Fruit fly (Drosophila melanogaster) whole organism, embryonic: ENCODE measurements around the gene CG14646.

Experiments used
- Asciz ChIP-seq: fragments of 200-800 bp; sonication (Bioruptor generic); optimal IDR thresholded peaks from 2 replicates; lab custom pipeline; 2017; ENCODE audit warnings: missing biosample characterization, mild to moderate bottlenecking, missing genetic modification characterization, missing genetic modification reagents
- Atf-2 ChIP-seq: fragments of 200-800 bp; sonication (Bioruptor generic); optimal IDR thresholded peaks from 2 replicates; lab custom pipeline; 2016; ENCODE audit warnings: missing biosample characterization, missing genetic modification characterization
- BEAF-32 ChIP-seq: fragments of 200-800 bp; sonication (Bioruptor generic); optimal IDR thresholded peaks from 3 replicates; lab custom pipeline; 2017; ENCODE audit warnings: missing biosample characterization, missing genetic modification characterization, mild to moderate bottlenecking, moderate library complexity, missing genetic modification reagents
- CG10565 ChIP-seq: fragments of 200-800 bp; sonication (Bioruptor generic); optimal IDR thresholded peaks from 3 replicates; lab custom pipeline; 2016; ENCODE audit warnings: missing biosample characterization, mild to moderate bottlenecking, missing genetic modification characterization
- CG11504 ChIP-seq: fragments of 200-800 bp; sonication (Bioruptor generic); optimal IDR thresholded peaks from 3 replicates; lab custom pipeline; 2019; ENCODE audit warnings: missing biosample characterization, mild to moderate bottlenecking, missing genetic modification characterization, moderate library complexity
- CG14710 ChIP-seq: fragments of 200-800 bp; sonication (Bioruptor generic); optimal IDR thresholded peaks from 3 replicates; lab custom pipeline; 2019; ENCODE audit warnings: missing biosample characterization, mild to moderate bottlenecking, missing genetic modification characterization, moderate library complexity
- CG17361 ChIP-seq: fragments of 200-800 bp; sonication (Bioruptor generic); IDR thresholded peaks from 3 replicates; pipeline ENCODE4 v1.3.6; 2022; ENCODE audit warnings: missing biosample characterization, missing genetic modification characterization
- CG17385 ChIP-seq: fragments of 200-800 bp; sonication (Bioruptor generic); optimal IDR thresholded peaks from 3 replicates; lab custom pipeline; 2018; ENCODE audit warnings: missing biosample characterization, mild to moderate bottlenecking, missing genetic modification characterization
- CG17912 ChIP-seq: fragments of 200-800 bp; sonication (Bioruptor generic); optimal IDR thresholded peaks from 2 replicates; lab custom pipeline; 2018; ENCODE audit warnings: missing biosample characterization, mild to moderate bottlenecking, missing genetic modification characterization
- CG18262 ChIP-seq: fragments of 200-800 bp; optimal IDR thresholded peaks from 3 replicates; lab custom pipeline; 2019; ENCODE audit warnings: missing biosample characterization, mild to moderate bottlenecking, missing genetic modification characterization, moderate library complexity
- CG1832 ChIP-seq: fragments of 200-800 bp; sonication (Bioruptor generic); optimal IDR thresholded peaks from 2 replicates; lab custom pipeline; 2017; ENCODE audit warnings: missing biosample characterization, mild to moderate bottlenecking, missing genetic modification characterization, inconsistent platforms
- CG31441 ChIP-seq: fragments of 200-800 bp; sonication (Bioruptor generic); IDR thresholded peaks from 2 replicates; pipeline ENCODE4 v1.3.6; 2022; ENCODE audit warnings: missing biosample characterization, missing genetic modification characterization
- CG32767 ChIP-seq: fragments of 200-800 bp; sonication (Bioruptor generic); IDR thresholded peaks from 2 replicates; pipeline ENCODE4 v1.3.6; 2022; ENCODE audit warnings: missing biosample characterization, missing genetic modification characterization
- CG42726 ChIP-seq: fragments of 200-800 bp; sonication (Bioruptor generic); IDR thresholded peaks from 2 replicates; pipeline ENCODE4 v1.3.6; 2022; ENCODE audit warnings: missing biosample characterization, missing genetic modification characterization; ENCODE audit not compliant: partially characterized antibody
- CG4854 ChIP-seq: fragments of 200-800 bp; sonication (Bioruptor generic); optimal IDR thresholded peaks from 2 replicates; lab custom pipeline; 2016; ENCODE audit warnings: missing biosample characterization, missing genetic modification characterization, inconsistent platforms
- CG5953 ChIP-seq: fragments of 200-800 bp; sonication (Bioruptor generic); IDR thresholded peaks from 2 replicates; pipeline ENCODE4 v1.3.6; 2022; ENCODE audit warnings: missing biosample characterization, missing genetic modification characterization
- CG7786 ChIP-seq: fragments of 200-800 bp; sonication (Bioruptor generic); optimal IDR thresholded peaks from 2 replicates; lab custom pipeline; 2016; ENCODE audit warnings: missing biosample characterization, missing genetic modification characterization
- CG8478 ChIP-seq: fragments of >200 bp; optimal IDR thresholded peaks from 2 replicates; lab custom pipeline; 2018
- Dek ChIP-seq: fragments of 200-800 bp; sonication (Bioruptor generic); optimal IDR thresholded peaks from 3 replicates; lab custom pipeline; 2019; ENCODE audit warnings: missing biosample characterization, mild to moderate bottlenecking, missing genetic modification characterization, moderate library complexity
- Dref ChIP-seq: fragments of 200-800 bp; sonication (Bioruptor generic); IDR thresholded peaks from 2 replicates; pipeline ENCODE4 v1.3.6; 2022; ENCODE audit warnings: missing biosample characterization, missing genetic modification characterization
- Fer2 ChIP-seq: fragments of 200-800 bp; sonication (Bioruptor generic); optimal IDR thresholded peaks from 2 replicates; lab custom pipeline; 2018; ENCODE audit warnings: missing biosample characterization, mild to moderate bottlenecking, missing genetic modification characterization, moderate library complexity
- MTF-1 ChIP-seq: fragments of 200-800 bp; sonication (Bioruptor generic); optimal IDR thresholded peaks from 2 replicates; lab custom pipeline; 2018; ENCODE audit warnings: missing biosample characterization, mild to moderate bottlenecking, missing genetic modification characterization, borderline replicate concordance
- Poxn ChIP-seq: fragments of 200-800 bp; sonication (Bioruptor generic); IDR thresholded peaks from 2 replicates; pipeline ENCODE4 v1.3.6; 2022; ENCODE audit warnings: missing biosample characterization, missing genetic modification characterization
- Rx ChIP-seq: fragments of 200-800 bp; sonication (Bioruptor generic); IDR thresholded peaks from 2 replicates; pipeline ENCODE4 v1.3.6; 2022; ENCODE audit warnings: missing biosample characterization, missing genetic modification characterization
- Spps ChIP-seq: fragments of 200-800 bp; sonication (Bioruptor generic); optimal IDR thresholded peaks from 2 replicates; lab custom pipeline; 2018; ENCODE audit warnings: missing biosample characterization, mild to moderate bottlenecking, missing genetic modification characterization
- Tbp ChIP-seq: fragments of >200 bp; optimal IDR thresholded peaks from 2 replicates; lab custom pipeline; 2018; ENCODE audit warnings: missing biosample characterization, missing genetic modification characterization
- Usf ChIP-seq: fragments of 200-800 bp; sonication (Bioruptor generic); optimal IDR thresholded peaks from 2 replicates; lab custom pipeline; 2017; ENCODE audit warnings: missing genotype, missing biosample characterization, missing genetic modification characterization
- Vsx1 ChIP-seq: fragments of 200-800 bp; sonication (Bioruptor generic); optimal IDR thresholded peaks from 2 replicates; lab custom pipeline; 2017; ENCODE audit warnings: missing biosample characterization, mild to moderate bottlenecking, missing genetic modification characterization, missing genetic modification reagents
- bcd ChIP-seq: fragments of 200-800 bp; sonication (Bioruptor generic); optimal IDR thresholded peaks from 2 replicates; lab custom pipeline; 2017; ENCODE audit warnings: missing biosample characterization, mild to moderate bottlenecking, missing genetic modification characterization
- chif ChIP-seq, 2 experiments: fragments of 200-800 bp; sonication (Bioruptor generic); optimal IDR thresholded peaks; 3 replicates each; lab custom pipeline; 2016; ENCODE audit warnings: missing biosample characterization in 2 of 2, missing genetic modification characterization in 2 of 2
- crol ChIP-seq: fragments of 200-800 bp; sonication (Bioruptor generic); IDR thresholded peaks from 2 replicates; pipeline ENCODE4 v1.3.6; 2022; ENCODE audit warnings: missing biosample characterization, missing genetic modification characterization
- cwo ChIP-seq: fragments of 200-800 bp; sonication (Bioruptor generic); optimal IDR thresholded peaks from 3 replicates; lab custom pipeline; 2017; ENCODE audit warnings: missing biosample characterization, missing genetic modification characterization, mild to moderate bottlenecking, moderate library complexity, missing genetic modification reagents
- da ChIP-seq: fragments of 200-800 bp; sonication (Bioruptor generic); optimal IDR thresholded peaks from 2 replicates; lab custom pipeline; 2016; ENCODE audit warnings: missing biosample characterization, missing genetic modification characterization
- dan ChIP-seq: fragments of 200-800 bp; sonication (Bioruptor generic); IDR thresholded peaks from 2 replicates; pipeline ENCODE4 v1.3.6; 2022; ENCODE audit warnings: missing biosample characterization, missing genetic modification characterization
- dpn ChIP-seq, 2 experiments: fragments of 200-800 bp; sonication (Bioruptor generic); optimal IDR thresholded peaks; 3 replicates each; lab custom pipeline; 2016; ENCODE audit warnings: missing biosample characterization in 2 of 2, missing genetic modification characterization in 2 of 2
- gcm ChIP-seq: fragments of 200-800 bp; sonication (Bioruptor generic); optimal IDR thresholded peaks from 2 replicates; lab custom pipeline; 2019; ENCODE audit warnings: missing biosample characterization, mild to moderate bottlenecking, missing genetic modification characterization, moderate library complexity
- ind ChIP-seq: fragments of 200-800 bp; sonication (Bioruptor generic); optimal IDR thresholded peaks from 3 replicates; lab custom pipeline; 2016; ENCODE audit warnings: missing biosample characterization, missing genetic modification characterization
- inv ChIP-seq: fragments of 200-800 bp; sonication (Bioruptor generic); IDR thresholded peaks from 2 replicates; pipeline ENCODE4 v1.3.6; 2022; ENCODE audit warnings: missing biosample characterization, missing genetic modification characterization; ENCODE audit not compliant: partially characterized antibody
- jigr1 ChIP-seq: fragments of 200-800 bp; sonication (Bioruptor generic); IDR thresholded peaks from 3 replicates; pipeline ENCODE4 v1.3.6; 2022; ENCODE audit warnings: missing biosample characterization, missing genetic modification characterization
- lbe ChIP-seq: fragments of 200-800 bp; sonication (Bioruptor generic); optimal IDR thresholded peaks from 2 replicates; lab custom pipeline; 2016; ENCODE audit warnings: missing biosample characterization, mild to moderate bottlenecking, missing genetic modification characterization
- maf-S ChIP-seq: fragments of 200-800 bp; sonication (Bioruptor generic); optimal IDR thresholded peaks from 2 replicates; lab custom pipeline; 2016; ENCODE audit warnings: missing biosample characterization, missing genetic modification characterization
- mirr ChIP-seq: fragments of 200-800 bp; sonication (Bioruptor generic); optimal IDR thresholded peaks from 3 replicates; lab custom pipeline; 2018; ENCODE audit warnings: missing biosample characterization, mild to moderate bottlenecking, missing genetic modification characterization
- pfk ChIP-seq: fragments of 200-800 bp; sonication (Bioruptor generic); optimal IDR thresholded peaks from 2 replicates; lab custom pipeline; 2018; ENCODE audit warnings: missing biosample characterization, mild to moderate bottlenecking, missing genetic modification characterization, moderate library complexity
- pita ChIP-seq: fragments of 200-800 bp; sonication (Bioruptor generic); optimal IDR thresholded peaks from 2 replicates; lab custom pipeline; 2017; ENCODE audit warnings: missing biosample characterization, mild to moderate bottlenecking, missing genetic modification characterization
- repo ChIP-seq: fragments of 200-800 bp; sonication (Bioruptor generic); optimal IDR thresholded peaks from 2 replicates; lab custom pipeline; 2016; ENCODE audit warnings: missing biosample characterization, missing genetic modification characterization
- seq ChIP-seq: fragments of 200-800 bp; sonication (Bioruptor generic); IDR thresholded peaks from 2 replicates; pipeline ENCODE4 v1.3.6; 2022; ENCODE audit warnings: missing biosample characterization, missing genetic modification characterization
- sim ChIP-seq: fragments of 200-800 bp; sonication (Bioruptor generic); IDR thresholded peaks from 2 replicates; pipeline ENCODE4 v1.3.6; 2022; ENCODE audit warnings: missing biosample characterization, missing genetic modification characterization
- tll ChIP-seq, 2 experiments: fragments of 200-800 bp in 1 of 2; fragments of >200 bp in 1 of 2; sonication (Bioruptor generic) in 1 of 2; optimal IDR thresholded peaks; 2 replicates each; lab custom pipeline; 2017 to 2019; ENCODE audit warnings: missing biosample characterization in 2 of 2, missing genetic modification characterization in 2 of 2, mild to moderate bottlenecking in 1 of 2, moderate library complexity in 1 of 2

CG14646 gene

DNA sequence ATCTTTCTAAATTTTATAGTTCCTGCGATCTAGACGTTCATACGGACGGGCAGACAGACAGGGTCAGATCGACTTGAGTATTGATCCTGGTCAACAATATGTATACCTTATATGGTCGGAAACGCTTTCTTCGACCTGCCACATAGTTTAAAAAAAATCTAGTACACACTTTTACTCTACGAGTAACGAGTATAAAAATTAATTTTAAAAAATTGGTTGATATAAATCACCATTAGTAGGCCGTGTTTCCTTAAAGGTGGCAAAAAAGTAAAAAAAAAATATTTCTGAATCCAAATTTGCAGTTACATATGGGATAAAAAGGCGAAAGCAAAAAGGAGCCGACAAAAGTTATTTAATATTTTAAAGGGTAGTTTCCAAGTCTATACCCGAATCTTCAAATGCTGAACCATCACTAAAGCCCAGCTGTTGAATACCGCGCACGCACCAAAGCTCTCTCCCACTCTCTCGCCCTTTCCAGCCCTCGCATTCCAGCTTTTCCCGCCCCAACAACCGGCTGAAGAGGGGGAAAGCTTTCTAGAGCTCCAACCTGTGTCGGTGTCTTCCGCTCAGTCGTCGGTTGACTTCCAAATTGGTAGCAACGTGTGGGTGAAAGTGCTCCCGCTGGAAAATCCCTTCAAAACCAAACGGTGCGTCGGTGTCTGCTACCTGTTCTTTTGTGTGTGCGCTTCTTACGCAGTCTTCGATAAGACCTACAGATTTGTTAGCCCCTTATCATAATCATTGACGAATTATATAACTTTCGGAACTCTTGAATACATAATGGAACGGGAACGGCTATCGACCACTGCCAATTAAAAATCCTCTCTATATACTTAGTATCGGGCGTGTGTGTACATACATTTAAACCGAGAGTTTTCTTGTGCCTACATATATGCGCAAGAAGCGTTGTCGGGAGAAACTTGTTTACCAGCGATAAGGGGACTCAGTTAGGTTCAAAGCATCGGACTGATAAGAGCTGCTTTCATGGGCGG, 11.5 kb upstream of the CG14646 start, which contains the start of gene Sfxn1-3 (continued):
- TF ChIP-seq CG4854 = no peak
- peak; percentile 26 for TF ChIP-seq Atf-2 (GFP tag; lab: Kevin White, UChicago)
- TF ChIP-seq Tbp (GFP tag; lab: Kevin White, UChicago) = no peak
- peak; percentile 33 for TF ChIP-seq bcd
- TF ChIP-seq chif (GFP tag; optimal IDR thresholded peaks at IDR 0.05; lab: Kevin White, UChicago) = no peak
- no peak for TF ChIP-seq Rx (GFP tag; lab: Robert Waterston, UW)
- peak; percentile 60 for TF ChIP-seq CG17385
- TF ChIP-seq seq (GFP tag; lab: Robert Waterston, UW) = peak; percentile 68; the same call in 1 of the 2 replicates
- TF ChIP-seq MTF-1 = no peak
- peak; percentile 39 for TF ChIP-seq maf-S (GFP tag; lab: Kevin White, UChicago)
- TF ChIP-seq Fer2 = no peak
- peak; percentile 18 for TF ChIP-seq ind (GFP tag; lab: Kevin White, UChicago)
- peak; percentile 85 for TF ChIP-seq mirr
- TF ChIP-seq gcm (GFP tag; lab: Kevin White, UChicago) = peak; percentile 16
- peak; percentile 56 for TF ChIP-seq Vsx1 (GFP tag; lab: Kevin White, UChicago)
- TF ChIP-seq dan (GFP tag; lab: Robert Waterston, UW) = no peak
- TF ChIP-seq jigr1 (GFP tag; lab: Robert Waterston, UW) = no peak
- no peak for TF ChIP-seq Dref (GFP tag; lab: Robert Waterston, UW)
- no peak for TF ChIP-seq CG10565 (GFP tag; lab: Kevin White, UChicago)
- TF ChIP-seq CG32767 = peak; percentile 45; the same call in 1 of the 2 replicates
- no peak for TF ChIP-seq Poxn (GFP tag; lab: Robert Waterston, UW)
- peak; percentile 11 to 45 for TF ChIP-seq dpn (GFP tag; optimal IDR thresholded peaks at IDR 0.05; lab: Kevin White, UChicago)
- TF ChIP-seq CG14710 (tag; lab: Kevin White, UChicago) = peak; percentile 2
- peak; percentile 58 for TF ChIP-seq Asciz
- no peak for TF ChIP-seq CG7786 (GFP tag; lab: Kevin White, UChicago)
- TF ChIP-seq CG42726 (GFP tag; lab: Robert Waterston, UW) = no peak; the same call in 1 of the 2 replicates
- peak; percentile 5 for TF ChIP-seq Dek (tag; lab: Kevin White, UChicago)
- no peak for TF ChIP-seq CG8478 (lab: Kevin White, UChicago)
- TF ChIP-seq sim (GFP tag; lab: Robert Waterston, UW) = no peak
- no peak for TF ChIP-seq lbe (GFP tag; lab: Kevin White, UChicago)
- TF ChIP-seq CG17912 (GFP tag; lab: Kevin White, UChicago) = peak; percentile 46
- TF ChIP-seq CG31441 (GFP tag; lab: Robert Waterston, UW) = peak; percentile 60; the same call in 1 of the 2 replicates
- TF ChIP-seq repo = no peak
- TF ChIP-seq Usf = no peak
- TF ChIP-seq CG1832 (GFP tag; lab: Kevin White, UChicago) = no peak
- TF ChIP-seq crol (GFP tag; lab: Robert Waterston, UW) = peak; percentile 96
- TF ChIP-seq tll (GFP tag; optimal IDR thresholded peaks at IDR 0.05; lab: Kevin White, UChicago) = no peak
- no peak for TF ChIP-seq CG5953 (GFP tag; lab: Robert Waterston, UW)
- peak; percentile 34; the same call in 1 of the 3 replicates for TF ChIP-seq CG17361 (GFP tag; lab: Robert Waterston, UW)
- TF ChIP-seq CG18262 (tag; lab: Kevin White, UChicago) = peak; percentile 28
- TF ChIP-seq BEAF-32 = peak; percentile 40
- no peak; the same call in 1 of the 2 replicates for TF ChIP-seq inv (GFP tag; lab: Robert Waterston, UW)
- TF ChIP-seq pfk (GFP tag; lab: Kevin White, UChicago) = peak; percentile 72
- TF ChIP-seq da (GFP tag; lab: Kevin White, UChicago) = no peak
- TF ChIP-seq pita (GFP tag; lab: Kevin White, UChicago) = no peak
- TF ChIP-seq cwo (GFP tag; lab: Kevin White, UChicago) = peak; percentile 73
- TF ChIP-seq CG11504 (tag; lab: Kevin White, UChicago) = no peak
- TF ChIP-seq Spps = no peak
